Worm (Caenorhabditis elegans): ENCODE data around the gene F58D2.5.

- TF ChIP-seq flt-1 (GFP tag; IDR thresholded peaks at IDR 0.05) (no peak), pes-1 (GFP tag; IDR thresholded peaks at IDR 0.05) (no peak), ama-1 (optimal IDR thresholded peaks at IDR 0.05) (no peak), aly-1 (tag; optimal IDR thresholded peaks at IDR 0.05) (no peak), scrt-1 (GFP tag; IDR thresholded peaks at IDR 0.05) (no peak), B0310.2 (tag; optimal IDR thresholded peaks at IDR 0.05) (no peak), hmg-4 (GFP tag; optimal IDR thresholded peaks at IDR 0.05) (no peak), ceh-36 (tag; optimal IDR thresholded peaks at IDR 0.05) (no peak), hmbx-1 (tag; optimal IDR thresholded peaks at IDR 0.05) (no peak), hnd-1 (tag; optimal IDR thresholded peaks at IDR 0.05) (no peak), tbx-11 (GFP tag; IDR thresholded peaks at IDR 0.05) (no peak)
Measured at ce11 chrIV:13170241-13170640, 22.9 kb downstream of the F58D2.5 start, which contains the start of gene nas-14.

All from whole organism, early embryonic.